Worm (Caenorhabditis elegans) whole organism, young adult: ENCODE results near the gene frpr-10.

ENCODE experiments used
- B0261.1 ChIP-seq: sonication (generic microtip); optimal IDR thresholded peaks from 2 replicates; lab custom pipeline; 2016; ENCODE audit warnings: mild to moderate bottlenecking, missing genetic modification characterization, moderate library complexity, missing compliant biosample characterization
- F22D6.2 ChIP-seq: sonication (generic microtip); optimal IDR thresholded peaks from 2 replicates; lab custom pipeline; 2016; ENCODE audit warnings: mild to moderate bottlenecking, missing genetic modification characterization, missing compliant biosample characterization
- F57C9.4 ChIP-seq: sonication (generic microtip); optimal IDR thresholded peaks from 2 replicates; lab custom pipeline; 2017; ENCODE audit warnings: mild to moderate bottlenecking, missing genetic modification characterization, missing compliant biosample characterization
- T07F8.4 ChIP-seq: sonication (generic microtip); optimal IDR thresholded peaks from 2 replicates; lab custom pipeline; 2016; ENCODE audit warnings: mild to moderate bottlenecking, missing genetic modification characterization, moderate library complexity, missing compliant biosample characterization
- T26A5.8 ChIP-seq: sonication (generic microtip); optimal IDR thresholded peaks from 2 replicates; lab custom pipeline; 2016; ENCODE audit warnings: missing genetic modification characterization, missing compliant biosample characterization
- Y56A3A.18 ChIP-seq: fragments of 200-800 bp; sonication (Bioruptor generic); IDR thresholded peaks from 2 replicates; pipeline ENCODE4 v1.3.6; 2022; ENCODE audit warnings: missing genetic modification reagents, missing genetic modification characterization, missing compliant biosample characterization
- Y79H2A.3 ChIP-seq: fragments of 200-800 bp; sonication (Bioruptor generic); conservative IDR thresholded peaks from 2 replicates; pipeline ENCODE4 v1.3.6; 2022; ENCODE audit warnings: missing genetic modification reagents, missing genetic modification characterization, missing compliant biosample characterization
- atf-7 ChIP-seq: sonication (generic microtip); optimal IDR thresholded peaks from 2 replicates; lab custom pipeline; 2017; ENCODE audit warnings: mild to moderate bottlenecking, missing genetic modification characterization, missing compliant biosample characterization
- ceh-79 ChIP-seq: sonication (generic microtip); optimal IDR thresholded peaks from 2 replicates; lab custom pipeline; 2017; ENCODE audit warnings: mild to moderate bottlenecking, missing genetic modification characterization, missing compliant biosample characterization
- die-1 ChIP-seq: sonication (generic microtip); optimal IDR thresholded peaks from 2 replicates; lab custom pipeline; 2016; ENCODE audit warnings: missing genotype, mild to moderate bottlenecking, missing genetic modification characterization, missing compliant biosample characterization
- dox-1 ChIP-seq: fragments of 200-800 bp; sonication (Bioruptor generic); IDR thresholded peaks from 2 replicates; pipeline ENCODE4 v1.3.6; 2022; ENCODE audit warnings: missing genetic modification reagents, missing genetic modification characterization, missing compliant biosample characterization
- dpff-1 ChIP-seq: sonication (generic microtip); optimal IDR thresholded peaks from 2 replicates; lab custom pipeline; 2017; ENCODE audit warnings: mild to moderate bottlenecking, missing genetic modification characterization, missing compliant biosample characterization
- ekl-4 ChIP-seq: fragments of 200-800 bp; sonication (Bioruptor generic); IDR thresholded peaks from 2 replicates; pipeline ENCODE4 v1.3.6; 2022; ENCODE audit warnings: missing genetic modification reagents, missing genetic modification characterization, missing compliant biosample characterization
- hlh-12 ChIP-seq: sonication (generic microtip); optimal IDR thresholded peaks from 2 replicates; lab custom pipeline; 2016; ENCODE audit warnings: missing genetic modification characterization, missing compliant biosample characterization
- hlh-26 ChIP-seq: fragments of 200-800 bp; sonication (Bioruptor generic); conservative IDR thresholded peaks from 2 replicates; pipeline ENCODE4 v1.3.6; 2022; ENCODE audit warnings: missing genetic modification reagents, missing genetic modification characterization, missing compliant biosample characterization
- hmg-1.2 ChIP-seq: fragments of 200-800 bp; sonication (Bioruptor generic); IDR thresholded peaks from 2 replicates; pipeline ENCODE4 v1.3.6; 2022; ENCODE audit warnings: missing genetic modification reagents, missing genetic modification characterization, missing compliant biosample characterization
- hsf-1 ChIP-seq: fragments of 200-800 bp; sonication (Bioruptor generic); IDR thresholded peaks from 2 replicates; pipeline ENCODE4 v1.3.6; 2022; ENCODE audit warnings: missing genetic modification reagents, missing genetic modification characterization, missing compliant biosample characterization
- lsy-27 ChIP-seq: sonication (generic microtip); optimal IDR thresholded peaks from 2 replicates; lab custom pipeline; 2017; ENCODE audit warnings: missing genetic modification characterization, mild to moderate bottlenecking, missing compliant biosample characterization, antibody characterized with exemption, missing genotype, borderline replicate concordance; ENCODE audit not compliant: insufficient read depth
- madf-3 ChIP-seq: fragments of 200-800 bp; sonication (Bioruptor generic); IDR thresholded peaks from 2 replicates; pipeline ENCODE4 v1.3.6; 2022; ENCODE audit warnings: missing genetic modification reagents, missing genetic modification characterization, missing compliant biosample characterization
- madf-8 ChIP-seq: fragments of 200-800 bp; sonication (Bioruptor generic); conservative IDR thresholded peaks from 2 replicates; pipeline ENCODE4 v1.3.6; 2022; ENCODE audit warnings: missing genetic modification reagents, missing genetic modification characterization, missing compliant biosample characterization
- mes-4 ChIP-seq: sonication (generic microtip); optimal IDR thresholded peaks from 2 replicates; lab custom pipeline; 2016; ENCODE audit warnings: missing genotype, missing genetic modification characterization, missing compliant biosample characterization
- nfyb-1 ChIP-seq: fragments of 200-800 bp; sonication (Bioruptor generic); IDR thresholded peaks from 2 replicates; pipeline ENCODE4 v1.3.6; 2022; ENCODE audit warnings: missing genetic modification reagents, missing genetic modification characterization, missing compliant biosample characterization
- pbrm-1 ChIP-seq: fragments of 200-800 bp; sonication (Bioruptor generic); IDR thresholded peaks from 2 replicates; pipeline ENCODE4 v1.3.6; 2022; ENCODE audit warnings: missing genetic modification reagents, missing genetic modification characterization, missing compliant biosample characterization
- rcor-1 ChIP-seq: fragments of 200-800 bp; sonication (Bioruptor generic); IDR thresholded peaks from 2 replicates; pipeline ENCODE4 v1.3.6; 2022; ENCODE audit warnings: missing genetic modification reagents, missing genetic modification characterization, missing compliant biosample characterization
- rec-8 ChIP-seq, 2 experiments: sonication (generic microtip); optimal IDR thresholded peaks; 2 replicates each; lab custom pipeline; 2016; ENCODE audit warnings: mild to moderate bottlenecking in 2 of 2, missing genetic modification characterization in 2 of 2, missing genetic modification reagents in 2 of 2, missing genotype in 2 of 2, missing biosample characterization in 1 of 2, missing compliant biosample characterization in 1 of 2, moderate library complexity in 1 of 2
- snpc-1.1 ChIP-seq: sonication (generic microtip); optimal IDR thresholded peaks from 2 replicates; lab custom pipeline; 2017; ENCODE audit warnings: missing genetic modification characterization, mild to moderate bottlenecking, missing compliant biosample characterization, antibody characterized with exemption, moderate library complexity, missing genotype, missing genetic modification reagents; ENCODE audit not compliant: insufficient read depth
- snpc-1.3 ChIP-seq: sonication (generic microtip); optimal IDR thresholded peaks from 2 replicates; lab custom pipeline; 2017; ENCODE audit warnings: missing genetic modification characterization, mild to moderate bottlenecking, missing compliant biosample characterization, antibody characterized with exemption, moderate library complexity, missing genotype, missing genetic modification reagents; ENCODE audit not compliant: insufficient read depth
- snpc-3.4 ChIP-seq: sonication (generic microtip); optimal IDR thresholded peaks from 2 replicates; lab custom pipeline; 2017; ENCODE audit warnings: missing genetic modification characterization, mild to moderate bottlenecking, missing compliant biosample characterization, antibody characterized with exemption, moderate library complexity, missing genotype, missing genetic modification reagents
- snpc-4 ChIP-seq, 5 experiments: fragments of 150-350 bp in 1 of 5; sonication (generic microtip) in 4 of 5; optimal IDR thresholded peaks; 2 replicates each; lab custom pipeline; 2014 to 2018; ENCODE audit warnings: missing genetic modification characterization in 5 of 5, missing biosample characterization in 3 of 5, antibody characterized with exemption in 2 of 5, mild to moderate bottlenecking in 2 of 5, missing compliant biosample characterization in 2 of 5, missing genotype in 2 of 5, moderate library complexity in 2 of 5, missing genetic modification reagents in 1 of 5
- somi-1 ChIP-seq: fragments of 200-800 bp; sonication (Bioruptor generic); optimal IDR thresholded peaks from 2 replicates; lab custom pipeline; 2018; ENCODE audit warnings: mild to moderate bottlenecking, missing genetic modification characterization, missing compliant biosample characterization
- tbx-9 ChIP-seq: sonication (generic microtip); optimal IDR thresholded peaks from 2 replicates; lab custom pipeline; 2016; ENCODE audit warnings: borderline replicate concordance, missing genetic modification characterization, inconsistent platforms, missing compliant biosample characterization
- tlf-1 ChIP-seq: fragments of 200-800 bp; sonication (Bioruptor generic); optimal IDR thresholded peaks from 2 replicates; lab custom pipeline; 2018; ENCODE audit warnings: mild to moderate bottlenecking, missing genetic modification characterization, missing compliant biosample characterization
- zfh-2 ChIP-seq: fragments of 200-800 bp; sonication (Bioruptor generic); conservative IDR thresholded peaks from 2 replicates; pipeline ENCODE4 v1.3.6; 2022; ENCODE audit warnings: missing genetic modification reagents, missing genetic modification characterization, missing compliant biosample characterization
- ztf-22 ChIP-seq: fragments of 200-800 bp; sonication (Bioruptor generic); optimal IDR thresholded peaks from 2 replicates; lab custom pipeline; 2018; ENCODE audit warnings: mild to moderate bottlenecking, missing genetic modification characterization, moderate library complexity, missing compliant biosample characterization

Gene frpr-10

DNA sequence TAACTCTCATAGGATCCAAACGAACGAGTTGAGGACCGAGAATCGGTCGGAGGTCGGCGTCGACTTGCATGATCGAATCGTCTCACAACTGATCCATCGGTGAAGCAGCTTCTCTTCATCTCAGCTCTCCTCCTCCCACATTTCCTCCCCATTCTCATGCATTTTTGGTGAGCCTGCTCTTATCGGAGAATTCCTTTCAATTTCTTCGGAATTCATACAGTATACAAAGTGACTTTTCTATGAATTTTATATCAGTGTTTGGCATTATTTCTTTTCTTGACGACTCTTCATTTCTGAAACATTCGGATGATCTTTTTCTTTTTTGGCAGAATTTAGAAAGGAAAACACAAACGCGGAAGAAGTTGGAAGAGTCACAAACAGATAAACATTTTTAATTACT, 29.5 kb downstream of the frpr-10 start, which contains the start of gene mec-17:
TSS of gene mec-17 (minus strand) at position 101 of the 400 bp plus-strand sequence.
- TF ChIP-seq F57C9.4 (no peak), ztf-22 (GFP tag; lab: Kevin White, UChicago) (no peak), T07F8.4 (tag; lab: Kevin White, UChicago) (no peak), ekl-4 (GFP tag; lab: Robert Waterston, UW) (no peak), madf-3 (GFP tag; lab: Robert Waterston, UW) (no peak), somi-1 (GFP tag; lab: Kevin White, UChicago) (no peak), Y79H2A.3 (GFP tag; lab: Robert Waterston, UW) (no peak), ceh-79 (no peak), rec-8 (tag; optimal IDR thresholded peaks at IDR 0.05; lab: Kevin White, UChicago) (no peak), lsy-27 (tag; lab: Kevin White, UChicago) (no peak), dox-1 (GFP tag; lab: Robert Waterston, UW) (no peak), hsf-1 (GFP tag; lab: Robert Waterston, UW) (no peak)

DNA sequence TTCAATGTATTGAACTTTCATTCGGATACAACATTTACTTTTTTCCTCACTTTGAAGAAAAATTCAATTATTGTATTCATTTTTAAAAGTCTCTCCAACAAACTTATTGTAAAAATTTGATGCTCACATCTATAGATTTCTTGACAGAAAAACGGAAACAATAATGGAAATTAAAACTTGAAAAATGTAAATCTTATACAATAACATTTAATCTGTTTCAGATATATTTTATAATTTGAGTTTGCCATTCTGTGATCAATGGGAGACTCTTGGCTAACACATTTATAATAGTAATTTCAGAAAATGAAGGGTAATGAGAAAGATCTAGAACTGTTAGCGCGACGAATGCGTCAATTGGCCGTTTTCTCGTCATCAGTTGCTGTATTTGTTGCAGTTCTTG, 30.8 kb downstream of the frpr-10 start, which contains the start of gene col-115:
TSS of gene col-115 (plus strand) at position 301 of the 400 bp plus-strand sequence.
- no peak for TF ChIP-seq B0261.1
- no peak for TF ChIP-seq Y56A3A.18
- TF ChIP-seq die-1 (tag; lab: Kevin White, UChicago) = no peak
- TF ChIP-seq somi-1 (GFP tag; lab: Kevin White, UChicago) = no peak
- no peak for TF ChIP-seq F22D6.2
- TF ChIP-seq dpff-1 = no peak
- no peak for TF ChIP-seq hlh-26 (GFP tag; lab: Robert Waterston, UW)
- no peak for TF ChIP-seq madf-3 (GFP tag; lab: Robert Waterston, UW)
- no peak for TF ChIP-seq T26A5.8 (tag; lab: Kevin White, UChicago)
- TF ChIP-seq atf-7 (tag; lab: Kevin White, UChicago) = no peak
- no peak for TF ChIP-seq tlf-1 (GFP tag; lab: Kevin White, UChicago)
- no peak for TF ChIP-seq mes-4
- TF ChIP-seq snpc-1.1 (tag; lab: Kevin White, UChicago) = no peak

DNA sequence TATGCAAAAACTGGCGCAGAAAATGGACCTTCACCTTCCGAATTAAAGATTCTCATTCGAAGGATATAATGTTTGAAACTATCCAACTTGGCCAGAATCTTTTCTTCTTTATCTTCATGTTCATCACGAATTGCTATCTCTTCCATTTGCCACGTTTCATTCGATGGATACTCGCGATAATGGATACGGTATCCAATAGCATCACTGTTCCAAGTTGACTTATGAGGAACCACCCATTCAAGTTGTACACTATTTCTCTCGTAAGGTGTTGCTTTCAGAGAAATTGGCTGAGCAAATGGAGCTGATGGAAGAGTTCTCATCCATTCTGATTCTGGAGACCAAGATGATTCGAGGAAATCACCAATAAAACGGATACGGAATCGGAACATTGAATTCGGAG, 37.1 kb downstream of the frpr-10 start:
- TF ChIP-seq hsf-1 (GFP tag; lab: Robert Waterston, UW) (no peak), nfyb-1 (GFP tag; lab: Robert Waterston, UW) (no peak), F57C9.4 (no peak), hmg-1.2 (GFP tag; lab: Robert Waterston, UW) (no peak), rcor-1 (GFP tag; lab: Robert Waterston, UW) (no peak), snpc-1.1 (tag; lab: Kevin White, UChicago) (no peak), zfh-2 (GFP tag; lab: Robert Waterston, UW) (no peak), snpc-3.4 (tag; lab: Kevin White, UChicago) (no peak), hlh-12 (no peak), pbrm-1 (GFP tag; lab: Robert Waterston, UW) (no peak), snpc-4 (GFP tag; optimal IDR thresholded peaks at IDR 0.05; lab: Kevin White, UChicago) (no peak), snpc-4 (tag; optimal IDR thresholded peaks at IDR 0.05; lab: Kevin White, UChicago) (no peak), Y56A3A.18 (no peak), snpc-1.3 (no peak), B0261.1 (no peak), madf-8 (no peak), tbx-9 (no peak), ceh-79 (no peak), ekl-4 (GFP tag; lab: Robert Waterston, UW) (no peak)
